Worm (Caenorhabditis elegans): ENCODE results near the gene gldi-11.

- TF ChIP-seq alr-1 (tag; optimal IDR thresholded peaks at IDR 0.05) (no peak), nhr-237 (tag; optimal IDR thresholded peaks at IDR 0.05) (no peak), ama-1 (optimal IDR thresholded peaks at IDR 0.05) (no peak), unc-62 (GFP tag; optimal IDR thresholded peaks at IDR 0.05) (no peak), nhr-6 (tag; optimal IDR thresholded peaks at IDR 0.05) (no peak), lsy-2 (tag; optimal IDR thresholded peaks at IDR 0.05) (no peak), nhr-77 (tag; optimal IDR thresholded peaks at IDR 0.05) (no peak), gmeb-1 (tag; optimal IDR thresholded peaks at IDR 0.05) (no peak), elt-3 (tag; optimal IDR thresholded peaks at IDR 0.05) (no peak), mdl-1 (tag; optimal IDR thresholded peaks at IDR 0.05) (no peak)
These were observed 1.7 kb downstream of the gldi-11 start, which contains the start of gene mdt-4 for ce11 chrII:4943849-4944248.
